Fruit fly (Drosophila melanogaster) Kc167 (cell line): ENCODE data around the gene CG1090.

Experiments
- Myc ChIP-seq: fragments of >200 bp; optimal IDR thresholded peaks from 2 replicates; lab custom pipeline; 2017; ENCODE audit warnings: missing external identifiers
- ttk ChIP-seq: sonication (Bioruptor generic); optimal IDR thresholded peaks from 2 replicates; lab custom pipeline; 2017; ENCODE audit warnings: missing external identifiers

DNA sequence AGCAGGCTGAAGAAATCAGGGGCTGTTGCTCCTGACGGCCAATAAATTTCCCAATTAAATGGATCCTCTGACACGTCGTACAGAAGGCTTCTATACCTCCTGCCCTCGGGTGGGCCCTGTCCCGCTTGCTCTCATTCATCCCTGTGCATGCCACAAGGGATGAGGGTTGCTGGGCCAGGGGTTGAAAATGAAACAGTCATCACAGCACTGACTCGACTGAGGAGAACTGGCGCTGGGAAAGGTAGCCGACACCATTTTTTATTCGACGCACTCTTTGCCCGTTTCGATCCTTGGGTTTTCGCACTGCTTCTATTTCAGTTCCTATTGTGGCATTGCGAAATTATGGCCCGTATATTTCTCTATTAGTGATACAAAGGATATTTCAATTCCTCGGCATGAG, 18.5 kb upstream of the CG1090 start:
- TF ChIP-seq ttk (lab: Kevin White, UChicago) (no peak), Myc (lab: Kevin White, UChicago) (no peak)
